Worm (Caenorhabditis elegans) whole organism, L4/young adult: ENCODE results near the gene M199.9.

Experiments
- dao-5 ChIP-seq: sonication (generic microtip); optimal IDR thresholded peaks from 2 replicates; lab custom pipeline; 2016; ENCODE audit warnings: missing genotype, missing genetic modification characterization, moderate library complexity, missing compliant biosample characterization
- him-1 ChIP-seq: sonication (generic microtip); optimal IDR thresholded peaks from 2 replicates; lab custom pipeline; 2016; ENCODE audit warnings: missing genotype, missing genetic modification reagents, missing genetic modification characterization, missing compliant biosample characterization

- TF ChIP-seq him-1 (tag; lab: Kevin White, UChicago) (no peak), dao-5 (tag; lab: Kevin White, UChicago) (no peak)
Observed at ce11 chrIV:15108475-15108874, 19.2 kb downstream of the M199.9 start, which contains the start of gene M199.2.
